Fruit fly (Drosophila melanogaster) whole organism, embryonic: ENCODE data around the gene Sodq.

ENCODE experiments used
- BtbVII ChIP-seq: fragments of 200-800 bp; sonication (Bioruptor generic); optimal IDR thresholded peaks from 3 replicates; lab custom pipeline; 2017; ENCODE audit warnings: missing biosample characterization, mild to moderate bottlenecking, missing genetic modification characterization
- CG11695 ChIP-seq: fragments of 200-800 bp; sonication (Bioruptor generic); IDR thresholded peaks from 3 replicates; pipeline ENCODE4 v1.3.6; 2022; ENCODE audit warnings: missing biosample characterization, missing genetic modification characterization
- CG11696 ChIP-seq: fragments of 200-800 bp; sonication (Bioruptor generic); IDR thresholded peaks from 2 replicates; pipeline ENCODE4 v1.3.6; 2022; ENCODE audit warnings: missing biosample characterization, missing genetic modification characterization
- CG12104 ChIP-seq: fragments of 200-800 bp; sonication (Bioruptor generic); optimal IDR thresholded peaks from 3 replicates; lab custom pipeline; 2016; ENCODE audit warnings: missing biosample characterization, missing genetic modification characterization
- CG12391 ChIP-seq: fragments of 200-800 bp; sonication (Bioruptor generic); optimal IDR thresholded peaks from 3 replicates; lab custom pipeline; 2018; ENCODE audit warnings: missing biosample characterization, mild to moderate bottlenecking, missing genetic modification characterization, moderate library complexity
- CG13424 ChIP-seq: fragments of 200-800 bp; sonication (Bioruptor generic); optimal IDR thresholded peaks from 2 replicates; lab custom pipeline; 2019; ENCODE audit warnings: missing biosample characterization, mild to moderate bottlenecking, missing genetic modification characterization, moderate library complexity
- CG14441 ChIP-seq: fragments of 200-800 bp; sonication (Bioruptor generic); IDR thresholded peaks from 2 replicates; pipeline ENCODE4 v1.3.6; 2022; ENCODE audit warnings: missing biosample characterization, missing genetic modification characterization
- CG1529 ChIP-seq: fragments of 200-800 bp; sonication (Bioruptor generic); optimal IDR thresholded peaks from 3 replicates; lab custom pipeline; 2018; ENCODE audit warnings: missing biosample characterization, missing genetic modification characterization
- CG17186 ChIP-seq: fragments of 200-800 bp; sonication (Bioruptor generic); optimal IDR thresholded peaks from 3 replicates; lab custom pipeline; 2017; ENCODE audit warnings: missing biosample characterization, missing genetic modification reagents, missing genetic modification characterization
- CG17328 ChIP-seq: fragments of 200-800 bp; sonication (Bioruptor generic); IDR thresholded peaks from 2 replicates; pipeline ENCODE4 v1.3.6; 2022; ENCODE audit warnings: missing biosample characterization, missing genetic modification characterization
- CG17568 ChIP-seq: fragments of 200-800 bp; sonication (Bioruptor generic); optimal IDR thresholded peaks from 2 replicates; lab custom pipeline; 2018; ENCODE audit warnings: missing biosample characterization, mild to moderate bottlenecking, missing genetic modification characterization, moderate library complexity
- CG18476 ChIP-seq: fragments of 200-800 bp; sonication (Bioruptor generic); optimal IDR thresholded peaks from 2 replicates; lab custom pipeline; 2016; ENCODE audit warnings: missing biosample characterization, mild to moderate bottlenecking, missing genetic modification characterization
- CG18764 ChIP-seq: fragments of 200-800 bp; sonication (Bioruptor generic); optimal IDR thresholded peaks from 3 replicates; lab custom pipeline; 2016; ENCODE audit warnings: missing biosample characterization, missing genetic modification characterization
- CG4404 ChIP-seq: fragments of 200-800 bp; sonication (Bioruptor generic); IDR thresholded peaks from 2 replicates; pipeline ENCODE4 v1.3.6; 2022; ENCODE audit warnings: missing biosample characterization, missing genetic modification characterization
- CG7271 ChIP-seq: fragments of 200-800 bp; sonication (Bioruptor generic); optimal IDR thresholded peaks from 2 replicates; lab custom pipeline; 2018; ENCODE audit warnings: missing biosample characterization, mild to moderate bottlenecking, missing genetic modification characterization, moderate library complexity
- CG8281 ChIP-seq: fragments of 200-800 bp; sonication (Bioruptor generic); optimal IDR thresholded peaks from 2 replicates; lab custom pipeline; 2018; ENCODE audit warnings: missing biosample characterization, mild to moderate bottlenecking, missing genetic modification characterization, moderate library complexity
- CG8765 ChIP-seq: fragments of 200-800 bp; sonication (Bioruptor generic); IDR thresholded peaks from 2 replicates; pipeline ENCODE4 v1.3.6; 2022; ENCODE audit warnings: missing biosample characterization, missing genetic modification characterization
- Dbx ChIP-seq: fragments of 200-800 bp; sonication (Bioruptor generic); IDR thresholded peaks from 3 replicates; pipeline ENCODE4 v1.3.6; 2022; ENCODE audit warnings: missing biosample characterization, missing genetic modification characterization
- Deaf1 ChIP-seq: fragments of 200-800 bp; optimal IDR thresholded peaks from 3 replicates; lab custom pipeline; 2019; ENCODE audit warnings: missing biosample characterization, mild to moderate bottlenecking, missing genetic modification characterization, moderate library complexity
- E2f1 ChIP-seq: fragments of 200-800 bp; sonication (Bioruptor generic); IDR thresholded peaks from 2 replicates; pipeline ENCODE4 v1.3.6; 2022; ENCODE audit warnings: missing biosample characterization, missing genetic modification characterization
- HHEX ChIP-seq: fragments of 200-800 bp; sonication (Bioruptor generic); optimal IDR thresholded peaks from 3 replicates; lab custom pipeline; 2017; ENCODE audit warnings: missing biosample characterization, mild to moderate bottlenecking, missing genetic modification characterization, missing genetic modification reagents
- Hr78 ChIP-seq, 2 experiments: fragments of 200-800 bp in 1 of 2; fragments of >200 bp in 1 of 2; sonication (Bioruptor generic) in 1 of 2; optimal IDR thresholded peaks; 2 replicates each; lab custom pipeline; 2017 to 2019; ENCODE audit warnings: missing biosample characterization in 2 of 2, missing genetic modification characterization in 2 of 2, mild to moderate bottlenecking in 1 of 2, moderate library complexity in 1 of 2
- Max ChIP-seq: fragments of 200-800 bp; sonication (Bioruptor generic); optimal IDR thresholded peaks from 2 replicates; lab custom pipeline; 2016; ENCODE audit warnings: missing biosample characterization, mild to moderate bottlenecking, missing genetic modification characterization
- NC2α ChIP-seq: fragments of 200-800 bp; sonication (Bioruptor generic); optimal IDR thresholded peaks from 2 replicates; lab custom pipeline; 2016; ENCODE audit warnings: missing biosample characterization, missing genetic modification characterization
- NfI ChIP-seq: fragments of 200-800 bp; sonication (Bioruptor generic); optimal IDR thresholded peaks from 3 replicates; lab custom pipeline; 2018; ENCODE audit warnings: missing biosample characterization, mild to moderate bottlenecking, missing genetic modification characterization, moderate library complexity
- Oli ChIP-seq: fragments of 200-800 bp; sonication (Bioruptor generic); optimal IDR thresholded peaks from 2 replicates; lab custom pipeline; 2018; ENCODE audit warnings: missing biosample characterization, mild to moderate bottlenecking, missing genetic modification characterization, moderate library complexity
- PHDP ChIP-seq: fragments of 200-800 bp; sonication (Bioruptor generic); optimal IDR thresholded peaks from 3 replicates; lab custom pipeline; 2018; ENCODE audit warnings: missing biosample characterization, mild to moderate bottlenecking, missing genetic modification characterization, moderate library complexity
- Sox102F ChIP-seq: fragments of 200-800 bp; sonication (Bioruptor generic); optimal IDR thresholded peaks from 2 replicates; lab custom pipeline; 2018; ENCODE audit warnings: missing biosample characterization, mild to moderate bottlenecking, missing genetic modification characterization, moderate library complexity
- Xbp1 ChIP-seq: fragments of 200-800 bp; sonication (Bioruptor generic); optimal IDR thresholded peaks from 3 replicates; lab custom pipeline; 2016; ENCODE audit warnings: missing biosample characterization, mild to moderate bottlenecking, missing genetic modification characterization
- abd-A ChIP-seq: fragments of 200-800 bp; sonication (Bioruptor generic); optimal IDR thresholded peaks from 3 replicates; lab custom pipeline; 2019; ENCODE audit warnings: missing biosample characterization, mild to moderate bottlenecking, missing genetic modification characterization, moderate library complexity
- al ChIP-seq: fragments of 200-800 bp; sonication (Bioruptor generic); IDR thresholded peaks from 2 replicates; pipeline ENCODE4 v1.3.6; 2022; ENCODE audit warnings: missing biosample characterization, missing genetic modification characterization
- aop ChIP-seq: fragments of 200-800 bp; sonication (Bioruptor generic); IDR thresholded peaks from 2 replicates; pipeline ENCODE4 v1.3.6; 2022; ENCODE audit warnings: missing biosample characterization, missing genetic modification characterization
- ap ChIP-seq: fragments of 200-800 bp; sonication (Bioruptor generic); IDR thresholded peaks from 2 replicates; pipeline ENCODE4 v1.3.6; 2022; ENCODE audit warnings: missing biosample characterization, missing genetic modification characterization
- bab2 ChIP-seq: fragments of 200-800 bp; sonication (Bioruptor generic); optimal IDR thresholded peaks from 2 replicates; lab custom pipeline; 2016; ENCODE audit warnings: missing biosample characterization, missing genetic modification characterization
- cas ChIP-seq: fragments of 200-800 bp; sonication (Bioruptor generic); IDR thresholded peaks from 2 replicates; pipeline ENCODE4 v1.3.6; 2022; ENCODE audit warnings: missing biosample characterization, missing genetic modification characterization
- corto ChIP-seq: fragments of 200-800 bp; sonication (Bioruptor generic); optimal IDR thresholded peaks from 2 replicates; lab custom pipeline; 2016; ENCODE audit warnings: missing biosample characterization, mild to moderate bottlenecking, missing genetic modification characterization, moderate library complexity
- en ChIP-seq: fragments of 200-800 bp; sonication (Bioruptor generic); optimal IDR thresholded peaks from 2 replicates; lab custom pipeline; 2016; ENCODE audit warnings: missing biosample characterization, missing genetic modification characterization
- gfzf ChIP-seq: fragments of 200-800 bp; sonication (Bioruptor generic); optimal IDR thresholded peaks from 2 replicates; lab custom pipeline; 2016; ENCODE audit warnings: missing biosample characterization, mild to moderate bottlenecking, missing genetic modification characterization, moderate library complexity
- insv ChIP-seq, 2 experiments: fragments of 200-800 bp; sonication (Bioruptor generic); optimal IDR thresholded peaks; 3 replicates each; lab custom pipeline; 2016 to 2018; ENCODE audit warnings: missing biosample characterization in 2 of 2, missing genetic modification characterization in 2 of 2
- mld ChIP-seq: fragments of 200-800 bp; sonication (Bioruptor generic); IDR thresholded peaks from 3 replicates; pipeline ENCODE4 v1.3.6; 2022; ENCODE audit warnings: missing biosample characterization, missing genetic modification characterization; ENCODE audit not compliant: partially characterized antibody
- nerfin-1 ChIP-seq: fragments of 200-800 bp; sonication (Bioruptor generic); optimal IDR thresholded peaks from 3 replicates; lab custom pipeline; 2019; ENCODE audit warnings: missing biosample characterization, mild to moderate bottlenecking, missing genetic modification characterization, moderate library complexity
- nmo ChIP-seq: fragments of 200-800 bp; sonication (Bioruptor generic); optimal IDR thresholded peaks from 2 replicates; lab custom pipeline; 2018; ENCODE audit warnings: missing biosample characterization, mild to moderate bottlenecking, missing genetic modification characterization, moderate library complexity
- pita ChIP-seq: fragments of 200-800 bp; sonication (Bioruptor generic); optimal IDR thresholded peaks from 2 replicates; lab custom pipeline; 2017; ENCODE audit warnings: missing biosample characterization, mild to moderate bottlenecking, missing genetic modification characterization
- scrt ChIP-seq: fragments of 200-800 bp; sonication (Bioruptor generic); optimal IDR thresholded peaks from 2 replicates; lab custom pipeline; 2018; ENCODE audit warnings: missing biosample characterization, mild to moderate bottlenecking, missing genetic modification characterization, moderate library complexity
- sens-2 ChIP-seq: fragments of 200-800 bp; sonication (Bioruptor generic); IDR thresholded peaks from 2 replicates; pipeline ENCODE4 v1.3.6; 2022; ENCODE audit warnings: missing biosample characterization, missing genetic modification characterization
- sim ChIP-seq: fragments of 200-800 bp; sonication (Bioruptor generic); IDR thresholded peaks from 2 replicates; pipeline ENCODE4 v1.3.6; 2022; ENCODE audit warnings: missing biosample characterization, missing genetic modification characterization
- tll ChIP-seq, 2 experiments: fragments of 200-800 bp in 1 of 2; fragments of >200 bp in 1 of 2; sonication (Bioruptor generic) in 1 of 2; optimal IDR thresholded peaks; 2 replicates each; lab custom pipeline; 2017 to 2019; ENCODE audit warnings: missing biosample characterization in 2 of 2, missing genetic modification characterization in 2 of 2, mild to moderate bottlenecking in 1 of 2, moderate library complexity in 1 of 2
- toy ChIP-seq: fragments of 200-800 bp; sonication (Bioruptor generic); IDR thresholded peaks from 2 replicates; pipeline ENCODE4 v1.3.6; 2022; ENCODE audit warnings: missing biosample characterization, missing genetic modification characterization
- unc-4 ChIP-seq: fragments of 200-800 bp; sonication (Bioruptor generic); IDR thresholded peaks from 2 replicates; pipeline ENCODE4 v1.3.6; 2022; ENCODE audit warnings: missing biosample characterization, missing genetic modification characterization; ENCODE audit not compliant: partially characterized antibody
- vvl ChIP-seq: fragments of 200-800 bp; sonication (Bioruptor generic); IDR thresholded peaks from 2 replicates; pipeline ENCODE4 v1.3.6; 2022; ENCODE audit warnings: missing biosample characterization, missing genetic modification characterization

Gene Sodq

DNA sequence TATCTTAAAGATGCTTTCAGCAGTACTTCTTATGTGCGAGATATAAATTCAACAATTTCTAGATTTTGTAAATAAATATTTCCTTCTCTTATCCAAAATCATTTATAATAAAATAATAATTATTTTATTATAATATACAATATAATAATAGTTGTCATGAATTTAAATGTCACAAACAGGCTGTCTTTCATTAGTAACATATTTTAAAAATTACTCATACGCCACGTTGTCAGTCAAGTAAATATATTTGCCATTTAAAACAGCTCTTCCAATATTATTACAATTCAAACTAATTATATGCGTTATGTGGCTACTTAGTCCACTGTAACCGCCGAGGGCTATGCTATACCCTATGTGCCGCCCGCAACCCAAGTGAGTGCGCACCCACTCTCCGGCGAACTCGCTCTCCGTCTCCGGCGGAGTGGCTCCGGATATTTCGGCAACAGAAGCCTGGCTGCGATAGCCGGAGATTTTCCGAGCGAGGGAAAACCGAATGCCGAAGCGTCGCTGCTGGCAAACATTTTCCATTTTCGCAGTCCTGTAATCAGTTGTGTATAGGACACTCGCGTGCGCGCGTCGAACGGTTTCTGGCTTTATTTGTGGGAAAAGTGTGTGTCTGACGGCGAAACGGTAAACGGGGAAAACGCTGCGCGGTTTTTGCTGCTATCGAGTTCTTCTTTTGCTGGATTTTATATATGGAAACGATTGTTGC lies 39.9 kb upstream of the Sodq start, which contains the start of gene CG5890 (continued):
- TF ChIP-seq Deaf1 (tag; lab: Kevin White, UChicago) = peak; percentile 94
- peak; percentile 24 for TF ChIP-seq CG13424 (tag; lab: Kevin White, UChicago)
- no peak for TF ChIP-seq sens-2 (GFP tag; lab: Robert Waterston, UW)
- TF ChIP-seq toy (GFP tag; lab: Robert Waterston, UW) = no peak
- TF ChIP-seq CG18476 (GFP tag; lab: Kevin White, UChicago) = no peak
- TF ChIP-seq scrt (GFP tag; lab: Kevin White, UChicago) = peak; percentile 12
- TF ChIP-seq CG11696 (GFP tag; lab: Robert Waterston, UW) = no peak
- TF ChIP-seq Sox102F = no peak
- TF ChIP-seq vvl (GFP tag; lab: Robert Waterston, UW) = no peak
- no peak for TF ChIP-seq HHEX (GFP tag; lab: Kevin White, UChicago)
- no peak for TF ChIP-seq CG4404 (GFP tag; lab: Robert Waterston, UW)
- TF ChIP-seq NC2α (GFP tag; lab: Kevin White, UChicago) = no peak
- TF ChIP-seq mld (GFP tag; lab: Robert Waterston, UW) = no peak
- no peak for TF ChIP-seq CG11695 (GFP tag; lab: Robert Waterston, UW)
- no peak for TF ChIP-seq CG1529 (GFP tag; lab: Kevin White, UChicago)
- TF ChIP-seq nmo (GFP tag; lab: Kevin White, UChicago) = no peak
- TF ChIP-seq E2f1 (GFP tag; lab: Robert Waterston, UW) = no peak
- TF ChIP-seq Hr78 (GFP tag; optimal IDR thresholded peaks at IDR 0.05; lab: Kevin White, UChicago) = no peak
- no peak for TF ChIP-seq bab2 (GFP tag; lab: Kevin White, UChicago)
- no peak for TF ChIP-seq abd-A (tag; lab: Kevin White, UChicago)
- no peak for TF ChIP-seq CG17568 (GFP tag; lab: Kevin White, UChicago)
- TF ChIP-seq CG17186 = no peak
- TF ChIP-seq al = no peak
- TF ChIP-seq CG7271 (tag; lab: Kevin White, UChicago) = no peak
- TF ChIP-seq nerfin-1 (tag; lab: Kevin White, UChicago) = no peak
- no peak for TF ChIP-seq CG14441 (GFP tag; lab: Robert Waterston, UW)
- TF ChIP-seq unc-4 (GFP tag; lab: Robert Waterston, UW) = no peak
- peak; percentile 18 for TF ChIP-seq BtbVII (GFP tag; lab: Kevin White, UChicago)
- no peak for TF ChIP-seq insv (GFP tag; optimal IDR thresholded peaks at IDR 0.05; lab: Kevin White, UChicago)
- no peak for TF ChIP-seq CG8281 (tag; lab: Kevin White, UChicago)
- no peak for TF ChIP-seq Dbx (GFP tag; lab: Robert Waterston, UW)
- TF ChIP-seq Xbp1 = no peak
- TF ChIP-seq ap (GFP tag; lab: Robert Waterston, UW) = no peak
- TF ChIP-seq CG18764 (GFP tag; lab: Kevin White, UChicago) = no peak
- TF ChIP-seq Max (GFP tag; lab: Kevin White, UChicago) = no peak
- no peak for TF ChIP-seq Oli (tag; lab: Kevin White, UChicago)
- TF ChIP-seq PHDP (tag; lab: Kevin White, UChicago) = no peak
- TF ChIP-seq sim (GFP tag; lab: Robert Waterston, UW) = no peak
- no peak for TF ChIP-seq corto (GFP tag; lab: Kevin White, UChicago)
- no peak for TF ChIP-seq aop (GFP tag; lab: Robert Waterston, UW)
- TF ChIP-seq cas (GFP tag; lab: Robert Waterston, UW) = no peak
- no peak for TF ChIP-seq CG8765
- TF ChIP-seq CG12104 (GFP tag; lab: Kevin White, UChicago) = no peak
- TF ChIP-seq NfI (GFP tag; lab: Kevin White, UChicago) = peak; percentile 30
- no peak for TF ChIP-seq gfzf
- TF ChIP-seq CG17328 = no peak
- no peak for TF ChIP-seq tll (GFP tag; optimal IDR thresholded peaks at IDR 0.05; lab: Kevin White, UChicago)
- no peak for TF ChIP-seq CG12391 (tag; lab: Kevin White, UChicago)
- no peak for TF ChIP-seq en (GFP tag; lab: Kevin White, UChicago)
- no peak for TF ChIP-seq pita (GFP tag; lab: Kevin White, UChicago)
